Fruit fly (Drosophila melanogaster): ENCODE results near the gene kst.

Gene kst

DNA sequence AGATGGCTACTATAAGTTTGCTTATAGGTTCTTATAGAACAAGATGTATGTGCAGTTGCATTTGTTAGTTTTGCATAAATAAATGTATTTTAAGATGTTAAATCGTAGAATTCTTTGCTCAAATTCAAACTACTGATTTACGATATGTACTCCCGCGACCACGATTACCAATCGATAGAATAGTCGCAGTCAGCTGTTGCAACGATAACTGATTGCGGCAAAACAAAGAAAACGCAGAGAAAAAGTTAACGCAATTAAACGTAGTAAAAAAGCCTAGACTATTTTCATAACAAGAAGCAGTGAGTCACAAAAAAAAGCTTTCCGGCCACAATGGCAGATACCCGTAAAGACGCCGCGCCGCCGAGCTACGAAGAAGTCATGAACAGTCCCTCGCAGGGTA is 39.9 kb downstream of the kst start, which contains the start of gene CG12012 (continued):
- TF ChIP-seq CG8388 (GFP tag; optimal IDR thresholded peaks at IDR 0.05): no peak
- TF ChIP-seq CG3995 (GFP tag; optimal IDR thresholded peaks at IDR 0.05): peak; percentile 89
- no peak for TF ChIP-seq dm (GFP tag; optimal IDR thresholded peaks at IDR 0.05)
- TF ChIP-seq Hr39 (optimal IDR thresholded peaks at IDR 0.05): no peak
- no peak for TF ChIP-seq sens (GFP tag)
- no peak for TF ChIP-seq CG5953 (GFP tag; IDR thresholded peaks at IDR 0.05)
- TF ChIP-seq CG4854 (GFP tag; optimal IDR thresholded peaks at IDR 0.05): no peak
- peak; percentile 51; the same call in 1 of the 2 replicates for TF ChIP-seq tna (GFP tag; IDR thresholded peaks at IDR 0.05; ENCODE audit: partially characterized antibody)
- TF ChIP-seq Atf3 (GFP tag; optimal IDR thresholded peaks at IDR 0.05): no peak
- no peak for TF ChIP-seq sd (tag; optimal IDR thresholded peaks at IDR 0.05)
- TF ChIP-seq trem (tag; optimal IDR thresholded peaks at IDR 0.05): no peak
- no peak for TF ChIP-seq CG11723 (GFP tag; optimal IDR thresholded peaks at IDR 0.05)
- no peak for TF ChIP-seq sr (GFP tag; IDR thresholded peaks at IDR 0.05)
- no peak for TF ChIP-seq CG3838 (GFP tag; optimal IDR thresholded peaks at IDR 0.05)
- no peak for TF ChIP-seq peb (GFP tag; IDR thresholded peaks at IDR 0.05)
- TF ChIP-seq CG18011 (GFP tag; optimal IDR thresholded peaks at IDR 0.05): no peak
- TF ChIP-seq Blimp-1 (GFP tag; optimal IDR thresholded peaks at IDR 0.05): no peak
- TF ChIP-seq CG9817 (tag; optimal IDR thresholded peaks at IDR 0.05): no peak
- no peak for TF ChIP-seq Sox102F (GFP tag; optimal IDR thresholded peaks at IDR 0.05)
- TF ChIP-seq CG13287 (GFP tag; IDR thresholded peaks at IDR 0.05; ENCODE audit: partially characterized antibody): peak; percentile 68
- no peak for TF ChIP-seq CG6813 (GFP tag; optimal IDR thresholded peaks at IDR 0.05)
- TF ChIP-seq ewg (GFP tag; optimal IDR thresholded peaks at IDR 0.05): no peak
- TF ChIP-seq HLHmδ (GFP tag; optimal IDR thresholded peaks at IDR 0.05): no peak
- peak; percentile 58 for TF ChIP-seq Scr (GFP tag; IDR thresholded peaks at IDR 0.05; ENCODE audit: partially characterized antibody)
- TF ChIP-seq CG13424 (tag; optimal IDR thresholded peaks at IDR 0.05): no peak
- TF ChIP-seq GATAe (GFP tag; conservative IDR thresholded peaks at IDR 0.05): no peak
- TF ChIP-seq dmrt99B (tag; optimal IDR thresholded peaks at IDR 0.05): no peak
- TF ChIP-seq run (tag; optimal IDR thresholded peaks at IDR 0.05): no peak
- TF ChIP-seq CG33557 (GFP tag; optimal IDR thresholded peaks at IDR 0.05): no peak
- no peak for TF ChIP-seq al (GFP tag; IDR thresholded peaks at IDR 0.05)
- TF ChIP-seq CG6791 (GFP tag; IDR thresholded peaks at IDR 0.05; ENCODE audit: partially characterized antibody): peak; percentile 58; the same call in 2 of the 3 replicates
- peak; percentile 13 for TF ChIP-seq CG17829 (tag; optimal IDR thresholded peaks at IDR 0.05)
- TF ChIP-seq HLH4C (GFP tag; IDR thresholded peaks at IDR 0.05; ENCODE audit: partially characterized antibody): peak; percentile 63
- TF ChIP-seq CG11696 (GFP tag; IDR thresholded peaks at IDR 0.05): no peak
- TF ChIP-seq schlank (tag; optimal IDR thresholded peaks at IDR 0.05): no peak
- no peak for TF ChIP-seq caup (GFP tag; optimal IDR thresholded peaks at IDR 0.05; ENCODE audit: severe bottlenecking)
- TF ChIP-seq CG4707 (GFP tag; optimal IDR thresholded peaks at IDR 0.05): no peak
- TF ChIP-seq NK7.1 (GFP tag; optimal IDR thresholded peaks at IDR 0.05): no peak
- TF ChIP-seq Aef1 (GFP tag; IDR thresholded peaks at IDR 0.05): no peak
- TF ChIP-seq hkb (optimal IDR thresholded peaks at IDR 0.05): no peak
- no peak for TF ChIP-seq hkb (GFP tag; IDR thresholded peaks at IDR 0.05)
- no peak for TF ChIP-seq CG6854 (GFP tag; optimal IDR thresholded peaks at IDR 0.05)
- no peak for TF ChIP-seq Rfx (GFP tag; IDR thresholded peaks at IDR 0.05)
- TF ChIP-seq CG31224 (GFP tag; IDR thresholded peaks at IDR 0.05): no peak
- no peak for TF ChIP-seq ranshi (GFP tag; IDR thresholded peaks at IDR 0.05)
- no peak for TF ChIP-seq CG10274 (GFP tag; optimal IDR thresholded peaks at IDR 0.05)
- no peak for TF ChIP-seq Six4 (GFP tag; optimal IDR thresholded peaks at IDR 0.05)
- TF ChIP-seq CG2875 (GFP tag; optimal IDR thresholded peaks at IDR 0.05): no peak
- TF ChIP-seq stc (GFP tag; IDR thresholded peaks at IDR 0.05): no peak
- no peak for TF ChIP-seq CoRest (tag; optimal IDR thresholded peaks at IDR 0.05)
- TF ChIP-seq bowl (GFP tag; IDR thresholded peaks at IDR 0.05): no peak
